Fruit fly (Drosophila melanogaster) whole organism, wandering third instar larva: Measurements from ENCODE around the gene CG15034.

Source experiments
- Abd-B ChIP-seq: fragments of >200 bp; optimal IDR thresholded peaks from 2 replicates; lab custom pipeline; 2017; ENCODE audit warnings: missing biosample characterization, missing genetic modification characterization
- HLH106 ChIP-seq: fragments of 200-800 bp; optimal IDR thresholded peaks from 3 replicates; lab custom pipeline; 2019; ENCODE audit warnings: missing biosample characterization, mild to moderate bottlenecking, missing genetic modification characterization, moderate library complexity
- OdsH ChIP-seq: fragments of 200-800 bp; sonication (Bioruptor generic); optimal IDR thresholded peaks from 2 replicates; lab custom pipeline; 2016; ENCODE audit warnings: missing biosample characterization, mild to moderate bottlenecking, missing genetic modification characterization
- br ChIP-seq: fragments of 200-800 bp; sonication (Bioruptor generic); optimal IDR thresholded peaks from 2 replicates; lab custom pipeline; 2016; ENCODE audit warnings: missing biosample characterization, missing genetic modification characterization
- lola ChIP-seq: fragments of >200 bp; optimal IDR thresholded peaks from 2 replicates; lab custom pipeline; 2017; ENCODE audit warnings: missing biosample characterization, missing genetic modification characterization
- psq ChIP-seq: fragments of 200-800 bp; sonication (Bioruptor generic); optimal IDR thresholded peaks from 3 replicates; lab custom pipeline; 2017; ENCODE audit warnings: missing biosample characterization, mild to moderate bottlenecking, missing genetic modification characterization, moderate library complexity
- tai ChIP-seq: sonication (Bioruptor generic); optimal IDR thresholded peaks from 2 replicates; lab custom pipeline; 2016; ENCODE audit warnings: missing biosample characterization, missing genetic modification characterization

- TF ChIP-seq OdsH (GFP tag; lab: Kevin White, UChicago) = no peak
- no peak for TF ChIP-seq tai (GFP tag; lab: Kevin White, UChicago)
- TF ChIP-seq psq (GFP tag; lab: Kevin White, UChicago) = no peak
- no peak for TF ChIP-seq br
- TF ChIP-seq HLH106 (tag; lab: Kevin White, UChicago) = no peak
- no peak for TF ChIP-seq lola
- no peak for TF ChIP-seq Abd-B (GFP tag; lab: Kevin White, UChicago)
Observed at dm6 chrX:7315925-7316650, 31.2 kb downstream of the CG15034 start.
